Worm (Caenorhabditis elegans): Measurements from ENCODE around the gene C16C10.1.

C16C10.1 gene

DNA sequence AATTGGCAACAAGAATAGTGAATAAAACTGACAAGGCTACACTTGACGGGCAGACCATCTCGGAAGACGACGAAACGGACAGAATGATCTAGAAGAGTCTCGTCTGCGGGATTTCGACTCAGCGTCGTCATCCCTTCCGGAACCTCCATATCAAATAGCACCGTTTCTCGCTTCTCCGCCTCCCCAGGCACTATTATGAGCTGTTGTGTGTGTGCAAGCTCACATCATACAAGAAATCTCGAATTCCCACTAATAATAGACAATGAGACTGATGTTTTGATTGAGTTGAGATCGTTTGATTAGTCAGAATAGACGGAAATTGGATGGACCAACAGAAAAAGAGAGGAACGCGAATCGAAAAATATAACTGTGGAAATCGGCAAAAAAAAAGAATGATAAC is 9.0 kb upstream of the C16C10.1 start, which contains the start of gene spp-28:
Gene spp-28 (minus strand): TSS at position 101 of the 400 bp plus-strand sequence.
- TF ChIP-seq elt-2 (tag; optimal IDR thresholded peaks at IDR 0.05) (no peak), lin-15B (tag; optimal IDR thresholded peaks at IDR 0.05) (no peak), C04F5.9 (tag; optimal IDR thresholded peaks at IDR 0.05) (no peak), dsc-1 (tag; optimal IDR thresholded peaks at IDR 0.05) (no peak), nhr-76 (tag; optimal IDR thresholded peaks at IDR 0.05) (no peak), efl-1 (optimal IDR thresholded peaks at IDR 0.05) (no peak), efl-1 (GFP tag; optimal IDR thresholded peaks at IDR 0.05 in 1 of 2) (no peak), snpc-4 (tag; optimal IDR thresholded peaks at IDR 0.05) (no peak), lin-39 (tag; optimal IDR thresholded peaks at IDR 0.05) (no peak), fkh-10 (GFP tag; optimal IDR thresholded peaks at IDR 0.05) (no peak), pqm-1 (tag; optimal IDR thresholded peaks at IDR 0.05) (no peak), egl-27 (tag; optimal IDR thresholded peaks at IDR 0.05) (no peak), swsn-7 (tag; optimal IDR thresholded peaks at IDR 0.05) (no peak), Y116A8C.19 (tag; optimal IDR thresholded peaks at IDR 0.05; ENCODE audit: borderline replicate concordance) (no peak), alr-1 (tag; optimal IDR thresholded peaks at IDR 0.05; ENCODE audit: borderline replicate concordance) (no peak), fkh-8 (tag; optimal IDR thresholded peaks at IDR 0.05) (no peak), ceh-8 (GFP tag; optimal IDR thresholded peaks at IDR 0.05) (no peak), ama-1 (optimal IDR thresholded peaks at IDR 0.05) (no peak)

DNA sequence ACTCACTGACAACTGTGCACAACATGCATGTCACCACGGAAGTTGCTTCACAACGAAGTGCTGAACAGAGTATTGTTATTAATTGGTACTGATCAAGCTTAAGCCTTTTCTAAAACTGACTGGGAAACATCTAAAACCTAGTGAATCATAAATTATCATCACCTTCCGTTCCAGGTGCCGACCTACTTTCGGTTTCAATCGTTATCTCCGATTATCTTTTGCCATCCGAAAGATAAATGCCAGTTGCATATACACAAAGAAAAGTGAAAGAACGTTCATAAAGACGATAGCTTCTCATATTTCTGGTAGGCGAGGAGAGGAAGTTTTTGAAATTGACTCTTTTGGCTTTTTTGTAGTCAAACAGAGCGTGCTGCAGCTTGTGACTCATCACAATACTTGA is 8.4 kb upstream of the C16C10.1 start:
- TF ChIP-seq elt-3 (tag; optimal IDR thresholded peaks at IDR 0.05) = peak in 2 of 6 experiments; percentile 50 to 70
- no peak for TF ChIP-seq sox-4 (tag; optimal IDR thresholded peaks at IDR 0.05)
- TF ChIP-seq blmp-1 (tag; optimal IDR thresholded peaks at IDR 0.05) = peak; percentile 98
- no peak for TF ChIP-seq unc-30 (tag; optimal IDR thresholded peaks at IDR 0.05)
- no peak for TF ChIP-seq nhr-237 (tag; optimal IDR thresholded peaks at IDR 0.05)

- TF ChIP-seq nhr-47 (tag; optimal IDR thresholded peaks at IDR 0.05) = no peak
- peak; percentile 98 for TF ChIP-seq blmp-1 (tag; optimal IDR thresholded peaks at IDR 0.05)
These were observed 6.6 kb upstream of the C16C10.1 start, which contains the start of gene R74.2 for ce11 chrIII:4187845-4188244. Gene R74.2 (plus strand): TSS chrIII:4188160.

DNA sequence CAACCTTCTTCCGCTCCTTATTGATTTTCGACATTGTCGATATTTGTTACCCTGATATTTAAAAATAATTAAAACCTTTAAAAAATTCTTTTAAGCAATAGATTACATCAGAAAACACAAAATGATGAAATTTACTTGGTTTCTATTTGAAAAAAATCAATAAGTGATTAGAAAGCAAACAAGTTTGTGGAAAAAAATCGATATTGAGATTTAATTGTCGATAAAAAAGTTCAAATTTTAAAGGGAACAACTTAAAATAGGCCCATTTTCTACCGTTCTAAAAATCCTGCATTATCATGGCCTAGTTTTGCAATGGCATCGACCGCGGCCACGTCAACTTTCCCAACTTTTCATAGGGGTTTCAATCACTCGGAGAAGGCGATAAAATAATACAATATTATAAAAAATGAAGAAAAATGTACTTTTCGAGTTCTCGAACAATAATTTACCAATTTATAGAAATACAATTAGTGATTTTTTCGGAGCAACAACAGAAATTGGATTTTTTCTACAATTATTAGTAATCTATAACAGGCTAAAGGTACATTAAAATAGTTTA is 5.6 kb upstream of the C16C10.1 start, which contains the start of gene lars-1:
Gene lars-1 (minus strand): TSS at position 51 of the 559 bp plus-strand sequence.
- peak in 1 of 3 experiments; percentile 10 for TF ChIP-seq dpl-1 (GFP tag; optimal IDR thresholded peaks at IDR 0.05)
- TF ChIP-seq ets-5 (GFP tag; IDR thresholded peaks at IDR 0.05) = no peak
- peak; percentile 15 for TF ChIP-seq rnt-1 (tag; optimal IDR thresholded peaks at IDR 0.05)
- peak; percentile 32 for TF ChIP-seq blmp-1 (tag; optimal IDR thresholded peaks at IDR 0.05)
- TF ChIP-seq lsy-2 (tag; optimal IDR thresholded peaks at IDR 0.05) = peak in 1 of 2 experiments; percentile 29
- TF ChIP-seq pag-3 (tag; optimal IDR thresholded peaks at IDR 0.05; ENCODE audit: borderline replicate concordance, insufficient read depth) = peak; percentile 94
- no peak for TF ChIP-seq efl-1 (optimal IDR thresholded peaks at IDR 0.05)
- peak in 1 of 2 experiments; percentile 81 for TF ChIP-seq efl-1 (GFP tag; optimal IDR thresholded peaks at IDR 0.05 in 1 of 2)
- TF ChIP-seq ces-1 (GFP tag; optimal IDR thresholded peaks at IDR 0.05) = no peak
- TF ChIP-seq lir-3 (tag; optimal IDR thresholded peaks at IDR 0.05; ENCODE audit: poor library complexity) = peak; percentile 15

DNA sequence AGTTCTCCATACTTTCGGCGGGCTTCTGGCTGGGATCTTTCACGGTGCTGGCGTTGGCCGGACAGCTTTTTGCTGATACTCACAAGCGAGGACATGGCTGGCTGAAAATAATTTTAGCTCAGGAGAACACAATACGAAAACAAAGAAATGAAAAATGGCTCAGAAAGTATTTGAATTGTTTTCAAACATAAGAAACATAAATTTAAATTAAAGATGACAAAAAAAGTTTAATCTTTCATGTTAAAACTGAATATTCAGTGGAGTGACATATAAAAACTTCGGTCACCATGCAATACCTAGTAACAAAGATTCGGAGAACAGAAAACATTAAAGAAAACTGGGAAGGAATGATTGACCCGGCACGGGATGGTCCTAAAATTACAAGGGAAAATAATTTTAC is 2.7 kb downstream of the C16C10.1 start, which contains the start of gene C16C10.2:
Gene C16C10.2 (minus strand): TSS at position 101 of the 400 bp plus-strand sequence.
- no peak for TF ChIP-seq ztf-11 (tag; optimal IDR thresholded peaks at IDR 0.05)
- TF ChIP-seq dsc-1 (tag; optimal IDR thresholded peaks at IDR 0.05) = no peak
- TF ChIP-seq ceh-82 (tag; optimal IDR thresholded peaks at IDR 0.05) = no peak
- no peak for TF ChIP-seq unc-98 (GFP tag; IDR thresholded peaks at IDR 0.05)
- no peak for TF ChIP-seq mdl-1 (tag; optimal IDR thresholded peaks at IDR 0.05)
- no peak for TF ChIP-seq C34B4.2 (tag; optimal IDR thresholded peaks at IDR 0.05)
- no peak for TF ChIP-seq sptf-1 (tag; optimal IDR thresholded peaks at IDR 0.05)
- no peak for TF ChIP-seq nhr-19 (GFP tag; conservative IDR thresholded peaks at IDR 0.05)
- TF ChIP-seq xbp-1 (tag; optimal IDR thresholded peaks at IDR 0.05) = no peak
- TF ChIP-seq unc-62 (GFP tag; optimal IDR thresholded peaks at IDR 0.05) = no peak
- no peak for TF ChIP-seq nhr-20 (tag; optimal IDR thresholded peaks at IDR 0.05)
- TF ChIP-seq lsy-2 (tag; optimal IDR thresholded peaks at IDR 0.05) = no peak
- TF ChIP-seq nhr-11 (tag; optimal IDR thresholded peaks at IDR 0.05) = no peak
- no peak for TF ChIP-seq C16A3.4 (tag; optimal IDR thresholded peaks at IDR 0.05)
- no peak for TF ChIP-seq nhr-237 (tag; optimal IDR thresholded peaks at IDR 0.05)
- no peak for TF ChIP-seq ets-5 (GFP tag; IDR thresholded peaks at IDR 0.05)
- no peak for TF ChIP-seq sup-37 (GFP tag; optimal IDR thresholded peaks at IDR 0.05)
- no peak for TF ChIP-seq tlp-1 (tag; optimal IDR thresholded peaks at IDR 0.05)
- no peak for TF ChIP-seq mab-9 (GFP tag; IDR thresholded peaks at IDR 0.05)

All from whole organism, L1 larva.